Worm (Caenorhabditis elegans) whole organism, L4 larva: ENCODE data around the gene ckk-1.

Experiments used
- aha-1 ChIP-seq: fragments of 150-350 bp; peaks from one replicate; lab custom pipeline; 2014; ENCODE audit warnings: missing biosample characterization, missing genetic modification characterization
- aly-2 ChIP-seq: sonication (generic microtip); optimal IDR thresholded peaks from 2 replicates; lab custom pipeline; 2018; ENCODE audit warnings: missing biosample characterization, missing genetic modification characterization
- ama-1 ChIP-seq: fragments of 150-350 bp; optimal IDR thresholded peaks from 2 replicates; lab custom pipeline; 2014; ENCODE audit warnings: inconsistent platforms, mixed read lengths
- fkh-10 ChIP-seq: fragments of 150-350 bp; optimal IDR thresholded peaks from 2 replicates; lab custom pipeline; 2014; ENCODE audit warnings: missing biosample characterization, missing genetic modification reagents, missing genetic modification characterization
- nhr-28 ChIP-seq: fragments of 150-350 bp; optimal IDR thresholded peaks from 2 replicates; lab custom pipeline; 2014; ENCODE audit warnings: missing biosample characterization, missing genetic modification characterization

DNA sequence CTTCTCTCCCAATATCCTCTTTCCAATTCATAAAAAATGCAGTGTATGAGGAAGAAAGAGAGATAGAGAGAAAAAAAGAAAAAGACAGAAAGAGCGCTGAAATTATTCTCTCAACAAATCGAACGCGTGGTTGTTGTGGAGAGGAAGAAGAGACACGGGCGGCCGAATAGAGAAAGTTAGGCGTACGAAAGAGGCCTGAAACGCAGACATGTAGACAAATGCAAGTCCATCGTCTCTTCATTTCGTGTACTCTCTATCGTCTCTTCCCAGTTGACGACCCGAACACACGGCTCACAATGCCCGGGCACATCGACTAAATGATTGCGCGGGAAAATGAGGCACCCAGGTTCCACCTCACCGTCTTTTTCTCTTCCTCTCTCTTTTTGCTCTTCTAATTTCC is 14.0 kb upstream of the ckk-1 start:
- TF ChIP-seq nhr-28 (tag; lab: Kevin White, UChicago) (peak; percentile 86), aha-1 (tag; lab: Kevin White, UChicago) (peak; percentile 8), aly-2 (tag; lab: Kevin White, UChicago) (no peak), fkh-10 (peak; percentile 69), ama-1 (peak; percentile 35)
